Worm (Caenorhabditis elegans): ENCODE data around the gene nra-3.

ce11 chrX:9957449-9957848 lies 26.2 kb upstream of the nra-3 start:
- TF ChIP-seq nhr-77 (tag; optimal IDR thresholded peaks at IDR 0.05) = no peak
- TF ChIP-seq mdl-1 (tag; optimal IDR thresholded peaks at IDR 0.05) = no peak
- TF ChIP-seq R02D3.7 (tag; optimal IDR thresholded peaks at IDR 0.05) = no peak
- TF ChIP-seq lin-39 (tag; optimal IDR thresholded peaks at IDR 0.05) = no peak
- TF ChIP-seq hmg-11 (tag; optimal IDR thresholded peaks at IDR 0.05) = no peak
- no peak for TF ChIP-seq eor-1 (tag; optimal IDR thresholded peaks at IDR 0.05)
- TF ChIP-seq nhr-76 (tag; optimal IDR thresholded peaks at IDR 0.05) = no peak
- no peak for TF ChIP-seq unc-39 (tag; optimal IDR thresholded peaks at IDR 0.05)
